Worm (Caenorhabditis elegans) whole organism, mixed stage, embryonic: Measurements from ENCODE around the gene C06A6.4.

Experiments
- M03D4.4 ChIP-seq: sonication (generic microtip); optimal IDR thresholded peaks from 2 replicates; lab custom pipeline; 2017; ENCODE audit warnings: mild to moderate bottlenecking, missing genetic modification characterization, missing compliant biosample characterization
- bed-3 ChIP-seq: fragments of 200-800 bp; sonication (Bioruptor generic); optimal IDR thresholded peaks from 3 replicates; lab custom pipeline; 2018; ENCODE audit warnings: mild to moderate bottlenecking, missing genetic modification characterization, moderate library complexity, missing compliant biosample characterization
- blmp-1 ChIP-seq: fragments of 150-350 bp; optimal IDR thresholded peaks from 2 replicates; lab custom pipeline; 2014; ENCODE audit warnings: missing biosample characterization, missing genetic modification characterization
- ceh-39 ChIP-seq: fragments of 150-350 bp; optimal IDR thresholded peaks from 2 replicates; lab custom pipeline; 2014; ENCODE audit warnings: missing biosample characterization, missing genetic modification characterization
- ceh-43 ChIP-seq: fragments of 200-800 bp; sonication (Bioruptor generic); optimal IDR thresholded peaks from 2 replicates; lab custom pipeline; 2018; ENCODE audit warnings: mild to moderate bottlenecking, missing genetic modification characterization, moderate library complexity, missing compliant biosample characterization
- ceh-83 ChIP-seq: fragments of 200-800 bp; sonication (Bioruptor generic); optimal IDR thresholded peaks from 2 replicates; lab custom pipeline; 2018; ENCODE audit warnings: mild to moderate bottlenecking, missing genetic modification characterization, missing compliant biosample characterization
- ces-1 ChIP-seq: fragments of 150-350 bp; optimal IDR thresholded peaks from 2 replicates; lab custom pipeline; 2014; ENCODE audit warnings: missing biosample characterization, missing genetic modification reagents, missing genetic modification characterization
- cnd-1 ChIP-seq: fragments of 200-800 bp; sonication (Bioruptor generic); optimal IDR thresholded peaks from 2 replicates; lab custom pipeline; 2018; ENCODE audit warnings: mild to moderate bottlenecking, missing genetic modification characterization, missing compliant biosample characterization
- drap-1 ChIP-seq: fragments of 200-800 bp; sonication (Bioruptor generic); optimal IDR thresholded peaks from 3 replicates; lab custom pipeline; 2018; ENCODE audit warnings: mild to moderate bottlenecking, missing genetic modification characterization, missing compliant biosample characterization
- elt-1 ChIP-seq: sonication (generic microtip); optimal IDR thresholded peaks from 2 replicates; lab custom pipeline; 2017; ENCODE audit warnings: missing genetic modification characterization, mild to moderate bottlenecking, missing compliant biosample characterization, antibody characterized with exemption, moderate library complexity, borderline replicate concordance; ENCODE audit not compliant: insufficient read depth
- elt-3 ChIP-seq: fragments of 150-350 bp; optimal IDR thresholded peaks from 2 replicates; lab custom pipeline; 2014; ENCODE audit warnings: missing biosample characterization, missing genetic modification characterization
- flh-1 ChIP-seq: fragments of 200-800 bp; sonication (Bioruptor generic); optimal IDR thresholded peaks from 2 replicates; lab custom pipeline; 2018; ENCODE audit warnings: mild to moderate bottlenecking, missing genetic modification characterization, moderate library complexity, missing compliant biosample characterization
- ham-2 ChIP-seq: fragments of 200-800 bp; sonication (Bioruptor generic); optimal IDR thresholded peaks from 2 replicates; lab custom pipeline; 2018; ENCODE audit warnings: mild to moderate bottlenecking, missing genetic modification characterization, missing compliant biosample characterization
- hlh-1 ChIP-seq: fragments of 150-350 bp; optimal IDR thresholded peaks from 2 replicates; lab custom pipeline; 2014; ENCODE audit warnings: missing biosample characterization, missing genetic modification reagents, missing genetic modification characterization
- lin-13 ChIP-seq: fragments of 150-350 bp; optimal IDR thresholded peaks from 2 replicates; lab custom pipeline; 2014; ENCODE audit warnings: missing biosample characterization, missing genetic modification characterization
- lin-32 ChIP-seq: fragments of 200-800 bp; sonication (Bioruptor generic); optimal IDR thresholded peaks from 2 replicates; lab custom pipeline; 2018; ENCODE audit warnings: mild to moderate bottlenecking, missing genetic modification characterization, missing compliant biosample characterization
- lsy-2 ChIP-seq: fragments of 150-350 bp; optimal IDR thresholded peaks from 2 replicates; lab custom pipeline; 2014; ENCODE audit warnings: missing biosample characterization, missing genetic modification characterization
- mab-5 ChIP-seq: fragments of 150-350 bp; optimal IDR thresholded peaks from 2 replicates; lab custom pipeline; 2014; ENCODE audit warnings: missing biosample characterization, missing genetic modification characterization
- mep-1 ChIP-seq: fragments of 150-350 bp; optimal IDR thresholded peaks from 2 replicates; lab custom pipeline; 2017; ENCODE audit warnings: missing biosample characterization, missing genetic modification reagents, missing genetic modification characterization, inconsistent platforms
- mls-2 ChIP-seq: sonication (generic microtip); optimal IDR thresholded peaks from 2 replicates; lab custom pipeline; 2016; ENCODE audit warnings: mild to moderate bottlenecking, missing genetic modification characterization, moderate library complexity, missing compliant biosample characterization
- nhr-12 ChIP-seq: fragments of 150-350 bp; optimal IDR thresholded peaks from 2 replicates; lab custom pipeline; 2014; ENCODE audit warnings: missing biosample characterization, missing genetic modification characterization
- nhr-2 ChIP-seq: fragments of 150-350 bp; optimal IDR thresholded peaks from 2 replicates; lab custom pipeline; 2014; ENCODE audit warnings: missing biosample characterization, missing genetic modification characterization
- nhr-237 ChIP-seq: fragments of 150-350 bp; optimal IDR thresholded peaks from 2 replicates; lab custom pipeline; 2014; ENCODE audit warnings: missing biosample characterization, missing genetic modification characterization
- nhr-28 ChIP-seq: fragments of 150-350 bp; optimal IDR thresholded peaks from 2 replicates; lab custom pipeline; 2014; ENCODE audit warnings: missing biosample characterization, missing genetic modification characterization
- nhr-76 ChIP-seq: sonication (generic microtip); optimal IDR thresholded peaks from 2 replicates; lab custom pipeline; 2017; ENCODE audit warnings: missing biosample characterization, missing genetic modification characterization
- pha-4 ChIP-seq: fragments of 150-350 bp; optimal IDR thresholded peaks from 2 replicates; lab custom pipeline; 2018; ENCODE audit warnings: missing biosample characterization, missing genetic modification reagents, missing genetic modification characterization
- sem-2 ChIP-seq: fragments of 200-800 bp; sonication (Bioruptor generic); optimal IDR thresholded peaks from 2 replicates; lab custom pipeline; 2018; ENCODE audit warnings: mild to moderate bottlenecking, missing genetic modification characterization, missing compliant biosample characterization
- sptf-1 ChIP-seq: sonication (generic microtip); optimal IDR thresholded peaks from 2 replicates; lab custom pipeline; 2017; ENCODE audit warnings: mild to moderate bottlenecking, missing genetic modification characterization, moderate library complexity, missing compliant biosample characterization
- tbx-8 ChIP-seq: fragments of 200-800 bp; sonication (Bioruptor generic); optimal IDR thresholded peaks from 2 replicates; lab custom pipeline; 2018; ENCODE audit warnings: mild to moderate bottlenecking, missing genetic modification characterization, moderate library complexity, missing compliant biosample characterization
- unc-120 ChIP-seq: sonication (generic microtip); optimal IDR thresholded peaks from 2 replicates; lab custom pipeline; 2017; ENCODE audit warnings: missing genetic modification characterization, missing compliant biosample characterization; ENCODE audit not compliant: poor library complexity, severe bottlenecking
- unc-39 ChIP-seq: fragments of 150-350 bp; optimal IDR thresholded peaks from 2 replicates; lab custom pipeline; 2014; ENCODE audit warnings: missing biosample characterization, missing genetic modification characterization
- unc-62 ChIP-seq: fragments of 150-350 bp; optimal IDR thresholded peaks from 2 replicates; lab custom pipeline; 2014; ENCODE audit warnings: missing biosample characterization, missing genetic modification reagents, missing genetic modification characterization
- zip-8 ChIP-seq: fragments of 150-350 bp; optimal IDR thresholded peaks from 2 replicates; lab custom pipeline; 2014; ENCODE audit warnings: missing biosample characterization, missing genetic modification characterization
- ztf-11 ChIP-seq: fragments of 150-350 bp; optimal IDR thresholded peaks from 2 replicates; lab custom pipeline; 2014; ENCODE audit warnings: missing biosample characterization, missing genetic modification characterization

The C06A6.4 gene

DNA sequence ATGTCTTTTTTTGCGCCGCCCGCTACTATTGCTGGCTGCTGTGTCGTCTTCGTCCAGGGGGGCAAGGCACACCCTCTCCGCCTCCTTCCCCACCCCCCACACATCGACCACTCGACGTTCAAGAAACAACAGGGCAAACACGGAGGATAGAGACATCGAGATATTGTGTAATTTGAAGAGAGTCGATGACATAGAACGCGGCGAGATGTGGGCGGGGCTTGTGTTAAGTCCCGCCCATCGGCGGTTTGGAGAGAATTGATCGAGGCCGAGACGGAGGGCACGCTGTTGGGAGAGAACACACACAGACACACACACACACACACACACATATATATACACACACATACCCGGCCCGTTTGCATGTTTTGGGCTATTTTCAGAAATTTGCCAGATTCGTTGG is 16.5 kb upstream of the C06A6.4 start (continued):
- TF ChIP-seq ceh-83 (GFP tag; lab: Kevin White, UChicago): no peak
- no peak for TF ChIP-seq blmp-1 (tag; lab: Kevin White, UChicago)

DNA sequence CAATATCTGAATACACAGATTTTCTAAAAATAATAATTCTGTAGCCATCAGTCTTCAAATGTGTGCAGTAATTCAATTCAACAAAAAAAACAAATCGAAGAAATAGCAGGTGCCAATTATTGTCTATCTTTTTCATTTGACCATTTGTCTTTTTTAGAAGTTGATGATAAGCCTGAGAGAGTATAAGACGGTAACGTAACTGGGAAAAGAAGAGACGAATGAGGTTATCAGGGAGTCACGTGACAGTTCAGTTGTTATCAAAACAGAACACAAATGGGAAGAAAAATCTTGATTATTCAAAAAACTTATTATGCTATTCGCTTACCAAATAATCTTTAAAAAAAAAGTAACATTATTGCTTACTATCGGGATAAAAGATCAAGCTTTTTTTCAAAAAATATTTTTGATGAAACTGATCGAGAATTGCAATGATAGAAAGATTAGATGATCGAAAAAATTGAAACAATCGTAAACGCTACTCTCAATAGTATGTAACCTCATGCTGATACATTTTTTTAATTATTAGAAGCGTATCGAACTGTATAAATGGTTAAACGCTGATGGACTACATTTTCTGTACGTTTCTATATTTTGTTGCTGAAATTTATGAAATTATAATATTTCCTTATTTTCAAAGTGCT is 15.4 kb upstream of the C06A6.4 start:
- TF ChIP-seq M03D4.4 (tag; lab: Kevin White, UChicago) (no peak), flh-1 (GFP tag; lab: Kevin White, UChicago) (no peak), lin-13 (tag; lab: Kevin White, UChicago) (no peak), lin-32 (no peak), unc-39 (tag; lab: Kevin White, UChicago) (no peak), sem-2 (GFP tag; lab: Kevin White, UChicago) (no peak), tbx-8 (GFP tag; lab: Kevin White, UChicago) (no peak), mab-5 (tag; lab: Kevin White, UChicago) (no peak), zip-8 (tag; lab: Kevin White, UChicago) (no peak), elt-1 (tag; lab: Kevin White, UChicago) (no peak), ceh-43 (no peak), hlh-1 (tag; lab: Kevin White, UChicago) (no peak), lsy-2 (tag; lab: Kevin White, UChicago) (no peak), pha-4 (tag; lab: Kevin White, UChicago) (no peak), ceh-83 (GFP tag; lab: Kevin White, UChicago) (no peak), nhr-2 (tag; lab: Kevin White, UChicago) (no peak), ham-2 (GFP tag; lab: Kevin White, UChicago) (no peak), ceh-39 (tag; lab: Kevin White, UChicago) (no peak), nhr-237 (tag; lab: Kevin White, UChicago) (no peak)
- TF ChIP-seq, all 35 proteins: peak for 0

DNA sequence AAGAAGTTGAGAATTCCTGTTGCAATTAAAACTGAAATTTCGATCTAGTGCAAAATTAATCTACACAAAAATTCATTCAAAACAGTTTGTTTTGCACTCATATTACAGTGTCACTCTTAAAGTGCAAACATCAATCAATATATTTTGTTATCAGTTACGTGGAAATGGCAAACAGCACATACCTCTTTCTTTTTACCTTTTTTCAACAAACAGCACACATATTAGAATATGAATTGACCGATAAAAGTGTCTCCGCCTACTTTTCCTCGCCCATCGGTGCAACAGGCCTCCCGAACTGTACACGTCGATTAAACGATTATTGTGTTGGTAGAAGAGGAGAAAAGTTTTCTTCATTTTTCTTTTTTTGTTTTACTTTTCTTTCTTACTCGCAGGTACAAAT is 12.1 kb upstream of the C06A6.4 start:
- TF ChIP-seq tbx-8 (GFP tag; lab: Kevin White, UChicago) (no peak), lsy-2 (tag; lab: Kevin White, UChicago) (no peak), nhr-2 (tag; lab: Kevin White, UChicago) (no peak), nhr-28 (tag; lab: Kevin White, UChicago) (no peak), unc-120 (tag; lab: Kevin White, UChicago) (no peak), ces-1 (GFP tag; lab: Kevin White, UChicago) (no peak), ztf-11 (tag; lab: Kevin White, UChicago) (no peak), mab-5 (tag; lab: Kevin White, UChicago) (no peak), drap-1 (no peak), mep-1 (no peak), nhr-76 (no peak), cnd-1 (tag; lab: Kevin White, UChicago) (no peak), lin-13 (tag; lab: Kevin White, UChicago) (no peak), unc-62 (GFP tag; lab: Kevin White, UChicago) (no peak), nhr-12 (tag; lab: Kevin White, UChicago) (no peak)

DNA sequence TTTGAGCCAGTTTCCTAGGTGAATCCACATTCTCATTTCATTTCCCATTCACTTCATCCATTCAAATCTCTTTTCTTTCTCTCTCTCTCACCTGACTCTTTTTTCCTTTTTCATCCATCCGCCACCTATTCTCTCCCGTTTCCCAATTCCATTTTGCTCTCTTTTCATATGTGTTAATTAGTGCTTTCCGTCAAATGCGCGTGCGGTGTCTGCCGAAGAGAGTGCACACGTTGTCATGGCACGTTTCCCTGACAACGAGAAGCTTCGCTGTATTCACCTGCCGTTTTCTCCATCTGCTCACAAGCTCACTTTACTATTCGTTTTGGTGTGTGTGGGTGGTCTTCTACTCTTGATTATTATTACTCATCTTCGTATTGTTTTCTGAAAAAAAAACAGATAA is 10.8 kb upstream of the C06A6.4 start:
- TF ChIP-seq sptf-1 (tag; lab: Kevin White, UChicago): no peak
- no peak for TF ChIP-seq tbx-8 (GFP tag; lab: Kevin White, UChicago)
- TF ChIP-seq unc-39 (tag; lab: Kevin White, UChicago): no peak
- no peak for TF ChIP-seq ceh-43
- TF ChIP-seq mls-2 (tag; lab: Kevin White, UChicago): peak; percentile 25

DNA sequence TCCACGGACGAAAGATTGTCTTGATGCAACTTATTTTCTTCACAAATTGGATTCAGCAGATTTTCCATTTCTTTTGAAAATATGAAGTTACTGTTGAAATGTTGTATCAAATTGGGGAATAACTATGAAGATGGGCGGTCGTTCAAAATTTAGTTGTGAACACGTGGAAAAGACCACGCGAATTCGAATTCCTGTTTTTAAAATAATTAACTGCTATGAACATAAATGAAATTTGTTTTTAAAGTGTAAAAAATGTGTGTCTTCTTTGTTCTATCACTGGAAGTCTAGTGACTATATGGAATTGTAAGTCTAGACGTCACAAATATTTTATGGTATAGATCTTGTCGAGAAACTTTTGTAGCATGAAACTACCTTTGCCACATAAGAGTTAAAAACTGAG is 9.3 kb upstream of the C06A6.4 start, which contains the start of gene C06A6.7:
C06A6.7 (minus strand) TSS at position 101 of the 400 bp plus-strand sequence.
- TF ChIP-seq bed-3 (GFP tag; lab: Kevin White, UChicago) (no peak), lin-13 (tag; lab: Kevin White, UChicago) (no peak), sem-2 (GFP tag; lab: Kevin White, UChicago) (no peak), zip-8 (tag; lab: Kevin White, UChicago) (no peak), pha-4 (tag; lab: Kevin White, UChicago) (no peak), nhr-237 (tag; lab: Kevin White, UChicago) (no peak), mep-1 (no peak), lin-32 (no peak), elt-3 (tag; lab: Kevin White, UChicago) (no peak), ceh-43 (no peak), hlh-1 (tag; lab: Kevin White, UChicago) (no peak), ceh-83 (GFP tag; lab: Kevin White, UChicago) (no peak)
- TF ChIP-seq, all 35 proteins: peak for 0
